Worm (Caenorhabditis elegans) whole organism, young adult: ENCODE data around the gene sma-3.

Experiments
- B0019.2 ChIP-seq: fragments of 200-800 bp; sonication (Bioruptor generic); conservative IDR thresholded peaks from 2 replicates; pipeline ENCODE4 v1.3.6; 2022; ENCODE audit warnings: missing genetic modification reagents, missing genetic modification characterization, missing compliant biosample characterization
- B0261.1 ChIP-seq: sonication (generic microtip); optimal IDR thresholded peaks from 2 replicates; lab custom pipeline; 2016; ENCODE audit warnings: mild to moderate bottlenecking, missing genetic modification characterization, moderate library complexity, missing compliant biosample characterization
- B0336.3 ChIP-seq: fragments of 200-800 bp; sonication (Bioruptor generic); IDR thresholded peaks from 2 replicates; pipeline ENCODE4 v1.3.6; 2022; ENCODE audit warnings: missing genetic modification characterization, missing compliant biosample characterization
- C06A6.2 ChIP-seq: fragments of 200-800 bp; sonication (Bioruptor generic); conservative IDR thresholded peaks from 2 replicates; pipeline ENCODE4 v1.3.6; 2022; ENCODE audit warnings: missing genetic modification characterization, missing compliant biosample characterization
- F10E7.11 ChIP-seq: sonication (generic microtip); optimal IDR thresholded peaks from 2 replicates; lab custom pipeline; 2017; ENCODE audit warnings: mild to moderate bottlenecking, missing genetic modification characterization, moderate library complexity, missing compliant biosample characterization
- F22D6.2 ChIP-seq: sonication (generic microtip); optimal IDR thresholded peaks from 2 replicates; lab custom pipeline; 2016; ENCODE audit warnings: mild to moderate bottlenecking, missing genetic modification characterization, missing compliant biosample characterization
- F23B12.7 ChIP-seq: sonication (generic microtip); optimal IDR thresholded peaks from 2 replicates; lab custom pipeline; 2017; ENCODE audit warnings: missing genetic modification characterization, mild to moderate bottlenecking, missing compliant biosample characterization, antibody characterized with exemption, moderate library complexity; ENCODE audit not compliant: insufficient read depth
- F39B2.1 ChIP-seq: fragments of 200-800 bp; sonication (Bioruptor generic); IDR thresholded peaks from 2 replicates; pipeline ENCODE4 v1.3.6; 2022; ENCODE audit warnings: missing genetic modification reagents, missing genetic modification characterization, missing compliant biosample characterization
- F52B5.7 ChIP-seq: sonication (generic microtip); optimal IDR thresholded peaks from 2 replicates; lab custom pipeline; 2016; ENCODE audit warnings: mild to moderate bottlenecking, missing genetic modification characterization, missing compliant biosample characterization
- F57C9.4 ChIP-seq: sonication (generic microtip); optimal IDR thresholded peaks from 2 replicates; lab custom pipeline; 2017; ENCODE audit warnings: mild to moderate bottlenecking, missing genetic modification characterization, missing compliant biosample characterization
- K11D2.4 ChIP-seq: fragments of 200-800 bp; sonication (Bioruptor generic); IDR thresholded peaks from 2 replicates; pipeline ENCODE4 v1.3.6; 2022; ENCODE audit warnings: missing genetic modification reagents, missing genetic modification characterization, missing compliant biosample characterization
- Y56A3A.18 ChIP-seq: fragments of 200-800 bp; sonication (Bioruptor generic); IDR thresholded peaks from 2 replicates; pipeline ENCODE4 v1.3.6; 2022; ENCODE audit warnings: missing genetic modification reagents, missing genetic modification characterization, missing compliant biosample characterization
- ZK185.1 ChIP-seq: sonication (generic microtip); optimal IDR thresholded peaks from 2 replicates; lab custom pipeline; 2016; ENCODE audit warnings: mild to moderate bottlenecking, missing genetic modification characterization, missing compliant biosample characterization; ENCODE audit not compliant: poor library complexity, severe bottlenecking
- ama-1 ChIP-seq, 3 experiments: fragments of 150-350 bp in 1 of 3; sonication (generic microtip) in 2 of 3; optimal IDR thresholded peaks; 2 replicates each; lab custom pipeline; 2014 to 2018; ENCODE audit warnings: missing biosample characterization in 2 of 3, missing genetic modification characterization in 2 of 3, missing genetic modification reagents in 2 of 3
- aptf-2 ChIP-seq: fragments of 200-800 bp; sonication (Bioruptor generic); conservative IDR thresholded peaks from 2 replicates; pipeline ENCODE4 v1.3.6; 2022; ENCODE audit warnings: missing genetic modification reagents, missing genetic modification characterization, missing compliant biosample characterization
- attf-3 ChIP-seq: fragments of 200-800 bp; sonication (Bioruptor generic); conservative IDR thresholded peaks from 2 replicates; pipeline ENCODE4 v1.3.6; 2022; ENCODE audit warnings: missing genetic modification reagents, missing genetic modification characterization, missing compliant biosample characterization
- attf-5 ChIP-seq: fragments of 200-800 bp; sonication (Bioruptor generic); optimal IDR thresholded peaks from 2 replicates; lab custom pipeline; 2018; ENCODE audit warnings: mild to moderate bottlenecking, missing genetic modification characterization, missing compliant biosample characterization
- bed-2 ChIP-seq: fragments of 200-800 bp; sonication (Bioruptor generic); IDR thresholded peaks from 2 replicates; pipeline ENCODE4 v1.3.6; 2022; ENCODE audit warnings: missing genetic modification reagents, missing genetic modification characterization, missing compliant biosample characterization
- cebp-1 ChIP-seq, 2 experiments: fragments of 200-800 bp in 1 of 2; sonication (Bioruptor generic) in 1 of 2; sonication (generic microtip) in 1 of 2; IDR thresholded peaks in 1 of 2; optimal IDR thresholded peaks in 1 of 2; 2 replicates each; pipeline versions ENCODE4 v1.3.6 to Lab custom; 2017 to 2022; ENCODE audit warnings: missing compliant biosample characterization in 2 of 2, missing genetic modification characterization in 2 of 2, mild to moderate bottlenecking in 1 of 2, missing genetic modification reagents in 1 of 2, moderate library complexity in 1 of 2
- ceh-27 ChIP-seq: fragments of 200-800 bp; sonication (Bioruptor generic); optimal IDR thresholded peaks from 2 replicates; lab custom pipeline; 2018; ENCODE audit warnings: mild to moderate bottlenecking, missing genetic modification characterization, moderate library complexity, missing compliant biosample characterization
- ceh-58 ChIP-seq: fragments of 200-800 bp; sonication (Bioruptor generic); IDR thresholded peaks from 2 replicates; pipeline ENCODE4 v1.3.6; 2022; ENCODE audit warnings: missing genetic modification characterization, missing compliant biosample characterization
- ceh-91 ChIP-seq: fragments of 200-800 bp; sonication (Bioruptor generic); IDR thresholded peaks from 2 replicates; pipeline ENCODE4 v1.3.6; 2022; ENCODE audit warnings: missing genetic modification reagents, missing genetic modification characterization, missing compliant biosample characterization
- dpff-1 ChIP-seq: sonication (generic microtip); optimal IDR thresholded peaks from 2 replicates; lab custom pipeline; 2017; ENCODE audit warnings: mild to moderate bottlenecking, missing genetic modification characterization, missing compliant biosample characterization
- egl-18 ChIP-seq: fragments of 200-800 bp; sonication (Bioruptor generic); IDR thresholded peaks from 2 replicates; pipeline ENCODE4 v1.3.6; 2022; ENCODE audit warnings: missing genetic modification reagents, missing genetic modification characterization, missing compliant biosample characterization
- ets-4 ChIP-seq: fragments of 200-800 bp; sonication (Bioruptor generic); optimal IDR thresholded peaks from 2 replicates; lab custom pipeline; 2018; ENCODE audit warnings: mild to moderate bottlenecking, missing genetic modification characterization, missing compliant biosample characterization
- gei-17 ChIP-seq: fragments of 200-800 bp; sonication (Bioruptor generic); optimal IDR thresholded peaks from 2 replicates; lab custom pipeline; 2018; ENCODE audit warnings: mild to moderate bottlenecking, missing genetic modification characterization, missing compliant biosample characterization
- him-1 ChIP-seq: sonication (generic microtip); optimal IDR thresholded peaks from 2 replicates; lab custom pipeline; 2016; ENCODE audit warnings: missing genotype, missing genetic modification reagents, missing genetic modification characterization, missing compliant biosample characterization
- hmg-20 ChIP-seq: fragments of 200-800 bp; sonication (Bioruptor generic); IDR thresholded peaks from 2 replicates; pipeline ENCODE4 v1.3.6; 2022; ENCODE audit warnings: missing genetic modification reagents, missing genetic modification characterization, missing compliant biosample characterization
- let-526 ChIP-seq: fragments of 200-800 bp; sonication (Bioruptor generic); IDR thresholded peaks from 2 replicates; pipeline ENCODE4 v1.3.6; 2022; ENCODE audit warnings: missing genetic modification reagents, missing genetic modification characterization, missing compliant biosample characterization
- lin-54 ChIP-seq: fragments of 200-800 bp; sonication (Bioruptor generic); optimal IDR thresholded peaks from 2 replicates; lab custom pipeline; 2018; ENCODE audit warnings: mild to moderate bottlenecking, missing genetic modification characterization, missing compliant biosample characterization
- lsl-1 ChIP-seq: fragments of 200-800 bp; sonication (Bioruptor generic); optimal IDR thresholded peaks from 2 replicates; lab custom pipeline; 2018; ENCODE audit warnings: mild to moderate bottlenecking, missing genetic modification characterization, moderate library complexity, missing compliant biosample characterization
- madf-6 ChIP-seq: fragments of 200-800 bp; sonication (Bioruptor generic); IDR thresholded peaks from 2 replicates; pipeline ENCODE4 v1.3.6; 2022; ENCODE audit warnings: missing genetic modification reagents, missing genetic modification characterization, missing compliant biosample characterization
- mel-28 ChIP-seq: sonication (generic microtip); optimal IDR thresholded peaks from 2 replicates; lab custom pipeline; 2016; ENCODE audit warnings: borderline replicate concordance, mild to moderate bottlenecking, missing genetic modification characterization, missing compliant biosample characterization
- mes-4 ChIP-seq: sonication (generic microtip); optimal IDR thresholded peaks from 2 replicates; lab custom pipeline; 2016; ENCODE audit warnings: missing genotype, missing genetic modification characterization, missing compliant biosample characterization
- nfya-1 ChIP-seq: sonication (generic microtip); optimal IDR thresholded peaks from 2 replicates; lab custom pipeline; 2017; ENCODE audit warnings: antibody characterized with exemption, missing compliant biosample characterization, missing genetic modification characterization, borderline replicate concordance; ENCODE audit not compliant: insufficient read depth
- nfyb-1 ChIP-seq: fragments of 200-800 bp; sonication (Bioruptor generic); IDR thresholded peaks from 2 replicates; pipeline ENCODE4 v1.3.6; 2022; ENCODE audit warnings: missing genetic modification reagents, missing genetic modification characterization, missing compliant biosample characterization
- pha-4 ChIP-seq: fragments of 150-350 bp; sonication (generic microtip); optimal IDR thresholded peaks from 2 replicates; lab custom pipeline; 2014; ENCODE audit warnings: missing biosample characterization, missing genetic modification reagents, missing genetic modification characterization
- sdz-38 ChIP-seq: sonication (generic microtip); optimal IDR thresholded peaks from 2 replicates; lab custom pipeline; 2016; ENCODE audit warnings: missing genotype, missing genetic modification characterization, missing compliant biosample characterization
- sea-2 ChIP-seq: fragments of 200-800 bp; sonication (Bioruptor generic); IDR thresholded peaks from 2 replicates; pipeline ENCODE4 v1.3.6; 2022; ENCODE audit warnings: missing genetic modification characterization, missing compliant biosample characterization
- snpc-1.1 ChIP-seq: sonication (generic microtip); optimal IDR thresholded peaks from 2 replicates; lab custom pipeline; 2017; ENCODE audit warnings: missing genetic modification characterization, mild to moderate bottlenecking, missing compliant biosample characterization, antibody characterized with exemption, moderate library complexity, missing genotype, missing genetic modification reagents; ENCODE audit not compliant: insufficient read depth
- snpc-1.3 ChIP-seq: sonication (generic microtip); optimal IDR thresholded peaks from 2 replicates; lab custom pipeline; 2017; ENCODE audit warnings: missing genetic modification characterization, mild to moderate bottlenecking, missing compliant biosample characterization, antibody characterized with exemption, moderate library complexity, missing genotype, missing genetic modification reagents; ENCODE audit not compliant: insufficient read depth
- sptf-2 ChIP-seq: fragments of 200-800 bp; sonication (Bioruptor generic); optimal IDR thresholded peaks from 2 replicates; lab custom pipeline; 2018; ENCODE audit warnings: mild to moderate bottlenecking, missing genetic modification characterization, missing compliant biosample characterization
- tbp1 ChIP-seq: fragments of 200-800 bp; sonication (Bioruptor generic); optimal IDR thresholded peaks from 2 replicates; lab custom pipeline; 2018; ENCODE audit warnings: mild to moderate bottlenecking, missing genetic modification characterization, missing compliant biosample characterization
- unc-62 ChIP-seq: fragments of 150-350 bp; optimal IDR thresholded peaks from 2 replicates; lab custom pipeline; 2014; ENCODE audit warnings: missing biosample characterization, missing genetic modification reagents, missing genetic modification characterization
- ztf-22 ChIP-seq: fragments of 200-800 bp; sonication (Bioruptor generic); optimal IDR thresholded peaks from 2 replicates; lab custom pipeline; 2018; ENCODE audit warnings: mild to moderate bottlenecking, missing genetic modification characterization, moderate library complexity, missing compliant biosample characterization
- ztf-28 ChIP-seq: fragments of 200-800 bp; sonication (Bioruptor generic); IDR thresholded peaks from 2 replicates; pipeline ENCODE4 v1.3.6; 2022; ENCODE audit warnings: missing genetic modification reagents, missing genetic modification characterization, missing compliant biosample characterization
- ztf-3 ChIP-seq: fragments of 200-800 bp; sonication (Bioruptor generic); optimal IDR thresholded peaks from 2 replicates; lab custom pipeline; 2018; ENCODE audit warnings: mild to moderate bottlenecking, missing genetic modification characterization, missing compliant biosample characterization

sma-3 gene

DNA sequence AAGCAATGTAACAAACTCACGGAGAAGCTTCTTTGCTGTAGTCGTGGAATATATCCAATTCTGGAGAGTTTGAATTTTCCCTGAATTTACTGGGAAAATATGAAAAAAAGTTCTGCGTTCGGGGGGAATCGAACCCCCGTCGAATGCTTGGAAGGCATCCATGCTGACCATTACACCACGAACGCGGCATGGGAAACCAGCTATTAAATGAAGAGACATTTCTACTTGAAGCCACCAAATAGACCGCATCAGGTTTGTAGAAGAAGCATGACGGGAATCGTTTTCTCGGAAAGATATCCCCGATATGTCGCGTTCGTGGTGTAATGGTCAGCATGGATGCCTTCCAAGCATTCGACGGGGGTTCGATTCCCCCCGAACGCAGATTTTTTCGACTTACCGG is 24.7 kb upstream of the sma-3 start (continued):
- TF ChIP-seq ztf-3 (no peak), C06A6.2 (GFP tag; lab: Robert Waterston, UW) (no peak), F10E7.11 (tag; lab: Kevin White, UChicago) (no peak), cebp-1 (GFP tag; IDR thresholded peaks at IDR 0.05; lab: Robert Waterston, UW) (no peak), cebp-1 (tag; optimal IDR thresholded peaks at IDR 0.05; lab: Kevin White, UChicago) (peak; percentile 50), nfya-1 (no peak), attf-5 (GFP tag; lab: Kevin White, UChicago) (no peak), sptf-2 (no peak), F52B5.7 (no peak), B0336.3 (GFP tag; lab: Robert Waterston, UW) (no peak), madf-6 (GFP tag; lab: Robert Waterston, UW) (peak; percentile 32; the same call in 1 of the 2 replicates), nfyb-1 (GFP tag; lab: Robert Waterston, UW) (peak; percentile 67; the same call in 1 of the 2 replicates), him-1 (tag; lab: Kevin White, UChicago) (no peak), lin-54 (GFP tag; lab: Kevin White, UChicago) (peak; percentile 15), ceh-27 (GFP tag; lab: Kevin White, UChicago) (no peak), ama-1 (optimal IDR thresholded peaks at IDR 0.05; lab: Kevin White, UChicago) (no peak), ama-1 (GFP tag; optimal IDR thresholded peaks at IDR 0.05; lab: Kevin White, UChicago) (peak in 1 of 2 experiments; percentile 48), B0261.1 (tag; lab: Kevin White, UChicago) (peak; percentile 74), sdz-38 (tag; lab: Kevin White, UChicago) (no peak), ceh-58 (GFP tag; lab: Robert Waterston, UW) (0 out of 2 replicates have a peak, but pooled peaks have one; percentile 3), tbp1 (GFP tag; lab: Kevin White, UChicago) (peak; percentile 91), unc-62 (GFP tag; lab: Kevin White, UChicago) (no peak), K11D2.4 (no peak), ets-4 (GFP tag; lab: Kevin White, UChicago) (no peak), ceh-91 (no peak), ztf-28 (no peak), snpc-1.3 (tag; lab: Kevin White, UChicago) (peak; percentile 13), dpff-1 (tag; lab: Kevin White, UChicago) (no peak), F22D6.2 (tag; lab: Kevin White, UChicago) (no peak), lsl-1 (GFP tag; lab: Kevin White, UChicago) (peak; percentile 20), egl-18 (GFP tag; lab: Robert Waterston, UW) (no peak), sea-2 (no peak), B0019.2 (GFP tag; lab: Robert Waterston, UW) (no peak), F57C9.4 (tag; lab: Kevin White, UChicago) (no peak), hmg-20 (GFP tag; lab: Robert Waterston, UW) (no peak), snpc-1.1 (tag; lab: Kevin White, UChicago) (no peak), Y56A3A.18 (no peak), aptf-2 (GFP tag; lab: Robert Waterston, UW) (no peak), attf-3 (no peak), pha-4 (tag; lab: Kevin White, UChicago) (no peak), ZK185.1 (peak; percentile 52), mes-4 (no peak), gei-17 (GFP tag; lab: Kevin White, UChicago) (no peak), F39B2.1 (GFP tag; lab: Robert Waterston, UW) (no peak), bed-2 (GFP tag; lab: Robert Waterston, UW) (no peak), let-526 (GFP tag; lab: Robert Waterston, UW) (peak; percentile 53; the same call in 1 of the 2 replicates), ztf-22 (no peak), F23B12.7 (tag; lab: Kevin White, UChicago) (peak; percentile 65), mel-28 (no peak)
